Worm (Caenorhabditis elegans): ENCODE measurements around the gene C10A4.3.
A peak's percentile ranks its signal among the peaks of the same experiment; 100 is the strongest.
"Not testable (repeated sequence)": the region's sequence is repeated elsewhere in the genome, so short reads cannot be mapped to it uniquely, and the experiment has no call there.

Gene C10A4.3

ce11 chrX:7405393-7405792, at the start of gene C10A4.3:
Gene C10A4.3, plus strand, starts transcription at chrX:7405693.
- TF ChIP-seq ztf-4 (tag; optimal IDR thresholded peaks at IDR 0.05) = no peak
- no peak for TF ChIP-seq lin-13 (GFP tag; optimal IDR thresholded peaks at IDR 0.05)
- TF ChIP-seq snpc-4 (tag; optimal IDR thresholded peaks at IDR 0.05) = no peak
- TF ChIP-seq unc-86 (tag; optimal IDR thresholded peaks at IDR 0.05) = no peak
- no peak for TF ChIP-seq ceh-88 (GFP tag; IDR thresholded peaks at IDR 0.05)
- no peak for TF ChIP-seq egl-27 (tag; optimal IDR thresholded peaks at IDR 0.05)
- no peak for TF ChIP-seq mef-2 (tag; optimal IDR thresholded peaks at IDR 0.05)
- no peak for TF ChIP-seq xbp-1 (tag; optimal IDR thresholded peaks at IDR 0.05)
- no peak for TF ChIP-seq rnt-1 (tag; optimal IDR thresholded peaks at IDR 0.05)
- TF ChIP-seq C04F5.9 (tag; optimal IDR thresholded peaks at IDR 0.05) = no peak
- no peak for TF ChIP-seq nhr-47 (tag; optimal IDR thresholded peaks at IDR 0.05)
- TF ChIP-seq lin-39 (tag; optimal IDR thresholded peaks at IDR 0.05) = no peak
- TF ChIP-seq aly-2 (tag; optimal IDR thresholded peaks at IDR 0.05) = no peak
- TF ChIP-seq lin-35 (GFP tag; optimal IDR thresholded peaks at IDR 0.05) = no peak
- TF ChIP-seq nhr-90 (tag; optimal IDR thresholded peaks at IDR 0.05; ENCODE audit: poor library complexity) = no peak
- no peak for TF ChIP-seq unc-30 (tag; optimal IDR thresholded peaks at IDR 0.05)
- no peak for TF ChIP-seq ceh-63 (GFP tag; optimal IDR thresholded peaks at IDR 0.05)
- no peak for TF ChIP-seq mdl-1 (tag; optimal IDR thresholded peaks at IDR 0.05)

- not testable (repeated sequence) for TF ChIP-seq pqm-1 (tag; optimal IDR thresholded peaks at IDR 0.05); ces-1 (GFP tag; optimal IDR thresholded peaks at IDR 0.05); elt-3 (tag; optimal IDR thresholded peaks at IDR 0.05)
These were observed 40.2 kb upstream of the C10A4.3 start, which contains the start of gene C56G3.2 for ce11 chrX:7365267-7365666. Gene C56G3.2, plus strand, starts transcription at chrX:7365567.

DNA sequence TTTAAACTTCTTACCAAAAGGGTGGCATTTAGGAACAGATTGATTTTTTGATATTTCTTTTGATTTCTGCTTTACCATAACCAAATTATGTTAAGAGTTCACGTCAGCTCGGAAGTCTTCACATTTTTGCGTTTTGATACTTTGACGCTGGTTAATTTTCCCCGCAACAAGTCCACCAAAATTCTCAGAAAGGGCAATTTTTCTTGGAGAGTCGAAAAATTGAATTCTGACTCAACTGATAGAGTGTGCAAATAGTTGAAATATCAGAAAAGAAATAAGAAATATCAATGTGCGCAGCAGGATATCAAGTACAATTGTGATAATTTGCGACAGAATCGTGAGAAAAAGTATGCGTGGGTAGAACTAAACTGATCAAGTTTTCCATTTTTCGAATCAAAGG, 35.7 kb upstream of the C10A4.3 start:
- TF ChIP-seq nhr-84 (tag; optimal IDR thresholded peaks at IDR 0.05) = no peak
- no peak for TF ChIP-seq mdl-1 (tag; optimal IDR thresholded peaks at IDR 0.05)
- TF ChIP-seq C16A3.4 (tag; optimal IDR thresholded peaks at IDR 0.05) = no peak
- peak; percentile 50 for TF ChIP-seq nhr-71 (tag; optimal IDR thresholded peaks at IDR 0.05)
- peak; percentile 41 for TF ChIP-seq nhr-47 (tag; optimal IDR thresholded peaks at IDR 0.05)
- no peak for TF ChIP-seq isw-1 (GFP tag; IDR thresholded peaks at IDR 0.05)
- peak; percentile 84 for TF ChIP-seq fkh-8 (tag; optimal IDR thresholded peaks at IDR 0.05)

DNA sequence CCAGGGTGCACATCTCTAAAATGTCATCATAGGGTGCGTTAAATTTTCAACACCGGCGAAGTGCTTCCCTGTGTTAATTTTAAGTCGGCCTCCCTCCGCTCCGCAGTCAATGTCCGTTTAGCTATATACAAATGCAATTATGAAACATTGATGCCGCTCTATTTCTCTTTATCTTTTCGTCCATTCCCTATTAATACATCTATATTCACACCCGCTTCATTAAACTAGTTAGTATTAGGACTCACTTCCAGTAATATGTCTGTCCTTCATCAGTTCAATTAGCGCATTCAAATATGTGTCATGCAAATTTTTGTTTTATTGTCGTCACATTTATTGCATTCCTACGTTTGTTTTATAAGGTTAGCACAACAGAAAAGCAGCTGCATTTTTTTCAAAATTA, 33.5 kb upstream of the C10A4.3 start:
- TF ChIP-seq nhr-47 (tag; optimal IDR thresholded peaks at IDR 0.05) = no peak
- no peak for TF ChIP-seq skn-1 (tag; optimal IDR thresholded peaks at IDR 0.05)
- no peak for TF ChIP-seq sup-37 (GFP tag; optimal IDR thresholded peaks at IDR 0.05)
- TF ChIP-seq pqm-1 (tag; optimal IDR thresholded peaks at IDR 0.05) = no peak
- no peak for TF ChIP-seq fkh-10 (GFP tag; optimal IDR thresholded peaks at IDR 0.05)
- TF ChIP-seq nhr-77 (tag; optimal IDR thresholded peaks at IDR 0.05) = no peak
- no peak for TF ChIP-seq mdl-1 (tag; optimal IDR thresholded peaks at IDR 0.05)
- TF ChIP-seq lir-3 (tag; optimal IDR thresholded peaks at IDR 0.05; ENCODE audit: poor library complexity) = no peak
- TF ChIP-seq sptf-1 (tag; optimal IDR thresholded peaks at IDR 0.05) = no peak
- TF ChIP-seq alr-1 (tag; optimal IDR thresholded peaks at IDR 0.05; ENCODE audit: borderline replicate concordance) = no peak
- no peak for TF ChIP-seq zag-1 (tag; optimal IDR thresholded peaks at IDR 0.05)
- no peak for TF ChIP-seq C16A3.4 (tag; optimal IDR thresholded peaks at IDR 0.05)
- no peak for TF ChIP-seq C34B4.2 (tag; optimal IDR thresholded peaks at IDR 0.05)

ce11 chrX:7376941-7377340, 28.6 kb upstream of the C10A4.3 start, which contains the start of gene npr-8:
Gene npr-8, plus strand, starts transcription at chrX:7377302.
- TF ChIP-seq ama-1 (optimal IDR thresholded peaks at IDR 0.05) (no peak), snu-23 (GFP tag; optimal IDR thresholded peaks at IDR 0.05) (no peak), lin-14 (GFP tag; optimal IDR thresholded peaks at IDR 0.05) (no peak), fkh-8 (tag; optimal IDR thresholded peaks at IDR 0.05) (no peak), tbx-2 (tag; optimal IDR thresholded peaks at IDR 0.05) (no peak), nhr-28 (tag; optimal IDR thresholded peaks at IDR 0.05) (no peak), dpl-1 (GFP tag; optimal IDR thresholded peaks at IDR 0.05) (no peak), fkh-10 (GFP tag; optimal IDR thresholded peaks at IDR 0.05) (peak; percentile 53)

Measured in whole organism, L1 larva.